Worm (Caenorhabditis elegans): ENCODE measurements around the gene fbxa-24.

fbxa-24 gene

ce11 chrII:3781238-3781637 is 35.1 kb upstream of the fbxa-24 start:
- TF ChIP-seq Y105C5A.15 (GFP tag; IDR thresholded peaks at IDR 0.05), result no peak
- no peak for TF ChIP-seq mep-1 (tag; optimal IDR thresholded peaks at IDR 0.05)
- peak; percentile 74 for TF ChIP-seq aha-1 (tag)

DNA sequence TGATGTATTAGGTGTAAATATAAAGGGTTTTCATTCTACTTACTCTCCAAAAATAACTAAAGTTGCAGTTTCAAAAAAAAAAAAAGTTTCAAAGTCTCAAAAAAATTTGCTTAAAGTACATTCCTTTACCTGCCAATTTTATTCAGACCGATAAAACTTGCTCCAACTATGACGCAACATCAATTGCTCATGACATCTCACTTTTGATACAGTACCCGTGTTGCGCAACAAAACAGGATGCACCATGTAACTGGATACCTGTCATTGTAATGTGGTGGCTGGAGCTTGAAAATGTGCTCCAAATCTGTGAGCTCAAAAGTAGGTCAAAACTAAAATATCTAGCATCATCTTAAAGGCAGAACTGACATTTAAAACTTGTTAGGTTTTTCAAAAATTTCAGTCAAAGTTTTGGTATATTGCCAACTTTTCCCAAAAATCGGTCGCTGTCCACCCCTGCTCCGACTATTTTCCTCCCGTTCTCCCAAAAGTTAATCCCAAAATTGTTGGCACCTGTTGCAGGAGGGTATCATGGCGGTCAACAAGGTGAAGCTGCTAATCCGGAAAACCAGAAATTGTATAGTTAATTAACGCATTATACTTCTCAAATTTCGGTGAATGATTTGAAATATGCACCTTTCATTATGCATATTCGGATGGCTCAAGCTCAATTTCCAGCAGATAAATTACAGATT is 33.9 kb upstream of the fbxa-24 start, which contains the start of gene T24E12.2:
TSS of gene T24E12.2 (plus strand) at position 642 of the 692 bp plus-strand sequence.
- TF ChIP-seq pqm-1 (tag; optimal IDR thresholded peaks at IDR 0.05) (no peak), nhr-6 (tag; optimal IDR thresholded peaks at IDR 0.05) (no peak), tra-1 (GFP tag; IDR thresholded peaks at IDR 0.05) (no peak), lin-1 (GFP tag; IDR thresholded peaks at IDR 0.05) (no peak), gei-8 (GFP tag; optimal IDR thresholded peaks at IDR 0.05) (no peak), nhr-25 (tag; optimal IDR thresholded peaks at IDR 0.05; ENCODE audit: borderline replicate concordance, insufficient read depth) (no peak), nhr-42 (GFP tag; IDR thresholded peaks at IDR 0.05) (no peak), fos-1 (tag; optimal IDR thresholded peaks at IDR 0.05) (no peak), duxl-1 (tag; optimal IDR thresholded peaks at IDR 0.05; ENCODE audit: poor library complexity) (no peak), nhr-11 (tag; optimal IDR thresholded peaks at IDR 0.05) (no peak), dpl-1 (GFP tag; optimal IDR thresholded peaks at IDR 0.05) (no peak), hlh-11 (tag; optimal IDR thresholded peaks at IDR 0.05) (no peak), zip-11 (GFP tag; IDR thresholded peaks at IDR 0.05) (no peak), dmd-8 (GFP tag; IDR thresholded peaks at IDR 0.05) (no peak), ceh-20 (GFP tag; IDR thresholded peaks at IDR 0.05) (no peak), ceh-28 (tag; optimal IDR thresholded peaks at IDR 0.05) (no peak)

DNA sequence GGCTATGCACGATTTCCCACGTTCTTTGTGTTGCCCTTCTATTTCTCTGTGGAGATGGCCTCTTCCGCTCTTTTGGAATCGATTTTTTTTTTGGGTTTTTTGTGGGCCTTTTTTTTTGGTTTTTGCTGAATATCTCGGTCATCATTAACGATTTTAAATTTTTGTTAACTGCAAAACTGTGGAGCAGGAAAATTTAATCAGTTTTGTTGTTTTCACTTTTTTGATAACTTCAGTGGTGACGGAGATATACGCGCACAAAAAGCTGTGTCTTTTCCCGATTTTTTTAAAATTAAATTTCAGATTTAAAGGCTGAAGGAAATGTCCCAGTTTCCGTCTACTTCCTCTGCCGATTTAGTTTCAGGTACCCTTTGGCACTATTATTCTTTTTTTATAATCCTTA is 31.1 kb upstream of the fbxa-24 start, which contains the start of gene T24E12.1:
TSS of gene T24E12.1 (plus strand) at position 301 of the 400 bp plus-strand sequence.
- no peak for TF ChIP-seq spr-1 (tag; optimal IDR thresholded peaks at IDR 0.05)
- no peak for TF ChIP-seq mdl-1 (tag; optimal IDR thresholded peaks at IDR 0.05)
- no peak for TF ChIP-seq lin-15B (tag; optimal IDR thresholded peaks at IDR 0.05)
- no peak for TF ChIP-seq rbr-2 (tag; optimal IDR thresholded peaks at IDR 0.05)
- no peak for TF ChIP-seq nhr-11 (tag; optimal IDR thresholded peaks at IDR 0.05)
- no peak for TF ChIP-seq nhr-10 (tag; optimal IDR thresholded peaks at IDR 0.05)
- TF ChIP-seq ama-1 (optimal IDR thresholded peaks at IDR 0.05), result no peak
- TF ChIP-seq dmd-8 (GFP tag; IDR thresholded peaks at IDR 0.05), result no peak
- TF ChIP-seq F10B5.3 (tag; optimal IDR thresholded peaks at IDR 0.05), result no peak
- no peak for TF ChIP-seq ctbp-1 (GFP tag; IDR thresholded peaks at IDR 0.05)
- TF ChIP-seq mdt-29 (GFP tag; IDR thresholded peaks at IDR 0.05), result no peak
- TF ChIP-seq lim-7 (GFP tag; IDR thresholded peaks at IDR 0.05), result no peak
- TF ChIP-seq daf-12 (tag; optimal IDR thresholded peaks at IDR 0.05), result no peak
- no peak for TF ChIP-seq zfp-2 (tag; optimal IDR thresholded peaks at IDR 0.05)
- no peak for TF ChIP-seq pha-4 (GFP tag; IDR thresholded peaks at IDR 0.05)
- TF ChIP-seq pha-4 (tag; optimal IDR thresholded peaks at IDR 0.05), result no peak
- no peak for TF ChIP-seq hlh-30 (tag; optimal IDR thresholded peaks at IDR 0.05; ENCODE audit: insufficient read depth)
- TF ChIP-seq set-16 (GFP tag; IDR thresholded peaks at IDR 0.05), result no peak
- no peak for TF ChIP-seq dve-1 (tag; optimal IDR thresholded peaks at IDR 0.05; ENCODE audit: insufficient read depth)

DNA sequence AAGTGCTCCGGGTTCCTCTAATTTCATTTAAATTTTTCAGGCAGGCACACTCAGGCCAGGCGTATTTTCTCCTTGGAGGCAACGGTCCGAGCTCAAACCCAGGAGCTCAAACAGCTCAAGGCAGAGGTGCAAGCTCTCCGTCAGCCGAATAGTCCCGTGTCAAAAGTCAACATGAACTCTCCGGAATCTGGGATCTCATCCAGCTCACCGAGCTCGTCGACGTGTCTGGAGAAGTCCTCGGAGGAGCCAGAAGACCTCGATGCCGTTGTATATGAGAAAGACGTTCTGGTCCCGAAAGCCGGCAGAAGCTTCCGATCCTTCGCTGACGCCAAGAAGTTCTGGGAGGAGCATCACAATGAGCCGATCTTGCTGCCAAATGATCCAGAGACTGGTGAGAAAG is 30.6 kb upstream of the fbxa-24 start:
- peak; percentile 78 for TF ChIP-seq set-16 (GFP tag; IDR thresholded peaks at IDR 0.05)
- TF ChIP-seq zfp-2 (tag; optimal IDR thresholded peaks at IDR 0.05), result no peak

All from whole organism, L4 larva.